Fruit fly (Drosophila melanogaster): ENCODE results near the gene CG42467.

DNA sequence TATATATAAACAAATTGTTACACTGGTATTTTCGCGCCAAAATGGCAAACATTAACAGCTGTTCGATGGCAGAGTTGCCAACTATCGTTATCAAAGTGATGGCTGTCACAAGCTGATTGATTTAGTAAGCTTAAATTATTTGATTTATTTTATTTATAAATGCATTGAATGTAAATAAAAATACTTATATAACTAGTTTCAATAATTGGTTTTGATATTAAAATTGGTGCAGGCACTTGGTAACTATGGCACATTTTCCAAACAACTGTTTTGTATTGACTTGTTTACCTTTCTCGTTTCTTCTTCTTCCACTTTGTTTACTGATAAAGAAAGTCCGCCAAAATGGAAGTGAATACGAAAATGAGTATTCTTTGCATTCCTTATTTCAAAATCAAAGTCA lies 10.6 kb downstream of the CG42467 start, which contains the start of gene cutlet:
- TF ChIP-seq CG6276 (GFP tag; optimal IDR thresholded peaks at IDR 0.05) (no peak), Eip78C (GFP tag) (peak; percentile 54), fd85E (GFP tag; optimal IDR thresholded peaks at IDR 0.05) (no peak), dac (GFP tag; optimal IDR thresholded peaks at IDR 0.05) (no peak)
